Fruit fly (Drosophila melanogaster) whole organism, embryonic: ENCODE measurements around the gene Pcmt.

ENCODE experiments used
- Adf1 ChIP-seq: fragments of 200-800 bp; sonication (Bioruptor generic); IDR thresholded peaks from 2 replicates; pipeline ENCODE4 v1.3.6; 2022; ENCODE audit warnings: missing biosample characterization, missing genetic modification characterization
- Bdp1 ChIP-seq: fragments of 200-800 bp; sonication (Bioruptor generic); optimal IDR thresholded peaks from 3 replicates; lab custom pipeline; 2016; ENCODE audit warnings: missing biosample characterization, missing genetic modification characterization
- CG10274 ChIP-seq: fragments of 200-800 bp; sonication (Bioruptor generic); optimal IDR thresholded peaks from 3 replicates; lab custom pipeline; 2017; ENCODE audit warnings: missing biosample characterization, mild to moderate bottlenecking, missing genetic modification characterization
- CG11247 ChIP-seq: fragments of 200-800 bp; sonication (Bioruptor generic); IDR thresholded peaks from 2 replicates; pipeline ENCODE4 v1.3.6; 2022; ENCODE audit warnings: missing biosample characterization, missing genetic modification characterization
- CG11456 ChIP-seq: fragments of 200-800 bp; sonication (Bioruptor generic); IDR thresholded peaks from 3 replicates; pipeline ENCODE4 v1.3.6; 2022; ENCODE audit warnings: missing biosample characterization, missing genetic modification characterization
- CG13624 ChIP-seq: fragments of 200-800 bp; sonication (Bioruptor generic); optimal IDR thresholded peaks from 2 replicates; lab custom pipeline; 2016; ENCODE audit warnings: missing biosample characterization, missing genetic modification characterization
- CG17186 ChIP-seq: fragments of 200-800 bp; sonication (Bioruptor generic); optimal IDR thresholded peaks from 3 replicates; lab custom pipeline; 2017; ENCODE audit warnings: missing biosample characterization, missing genetic modification reagents, missing genetic modification characterization
- CG17359 ChIP-seq: fragments of 200-800 bp; sonication (Bioruptor generic); optimal IDR thresholded peaks from 3 replicates; lab custom pipeline; 2018; ENCODE audit warnings: missing biosample characterization, mild to moderate bottlenecking, missing genetic modification characterization, moderate library complexity
- CG2889 ChIP-seq: fragments of 200-800 bp; sonication (Bioruptor generic); IDR thresholded peaks from 3 replicates; pipeline ENCODE4 v1.3.6; 2022; ENCODE audit warnings: missing biosample characterization, missing genetic modification characterization
- CG30431 ChIP-seq: fragments of 200-800 bp; sonication (Bioruptor generic); optimal IDR thresholded peaks from 2 replicates; lab custom pipeline; 2017; ENCODE audit warnings: missing biosample characterization, missing genetic modification characterization
- CG3163 ChIP-seq: fragments of 200-800 bp; sonication (Bioruptor generic); optimal IDR thresholded peaks from 3 replicates; lab custom pipeline; 2016; ENCODE audit warnings: missing biosample characterization, missing genetic modification characterization
- CG42726 ChIP-seq: fragments of 200-800 bp; sonication (Bioruptor generic); IDR thresholded peaks from 2 replicates; pipeline ENCODE4 v1.3.6; 2022; ENCODE audit warnings: missing biosample characterization, missing genetic modification characterization; ENCODE audit not compliant: partially characterized antibody
- CG6175 ChIP-seq: fragments of 200-800 bp; sonication (Bioruptor generic); IDR thresholded peaks from 3 replicates; pipeline ENCODE4 v1.3.6; 2022; ENCODE audit warnings: missing biosample characterization, missing genetic modification characterization
- CG7556 ChIP-seq: fragments of 200-800 bp; sonication (Bioruptor generic); optimal IDR thresholded peaks from 2 replicates; lab custom pipeline; 2017; ENCODE audit warnings: missing biosample characterization, mild to moderate bottlenecking, missing genetic modification characterization
- CG7928 ChIP-seq: fragments of 200-800 bp; sonication (Bioruptor generic); optimal IDR thresholded peaks from 2 replicates; lab custom pipeline; 2017; ENCODE audit warnings: missing biosample characterization, mild to moderate bottlenecking, missing genetic modification characterization
- CG7987 ChIP-seq: fragments of 200-800 bp; sonication (Bioruptor generic); optimal IDR thresholded peaks from 2 replicates; lab custom pipeline; 2018; ENCODE audit warnings: missing biosample characterization, mild to moderate bottlenecking, missing genetic modification characterization, moderate library complexity
- CG8281 ChIP-seq: fragments of 200-800 bp; sonication (Bioruptor generic); optimal IDR thresholded peaks from 2 replicates; lab custom pipeline; 2018; ENCODE audit warnings: missing biosample characterization, mild to moderate bottlenecking, missing genetic modification characterization, moderate library complexity
- CG9609 ChIP-seq: fragments of 200-800 bp; sonication (Bioruptor generic); optimal IDR thresholded peaks from 3 replicates; lab custom pipeline; 2016; ENCODE audit warnings: missing biosample characterization, missing genetic modification characterization
- CG9727 ChIP-seq: fragments of 200-800 bp; sonication (Bioruptor generic); optimal IDR thresholded peaks from 3 replicates; lab custom pipeline; 2017; ENCODE audit warnings: missing biosample characterization, mild to moderate bottlenecking, missing genetic modification characterization
- CTCF ChIP-seq: fragments of 200-800 bp; sonication (Bioruptor generic); optimal IDR thresholded peaks from 2 replicates; lab custom pipeline; 2017; ENCODE audit warnings: missing biosample characterization, mild to moderate bottlenecking, missing genetic modification characterization, moderate library complexity
- Fer1 ChIP-seq: fragments of 200-800 bp; sonication (Bioruptor generic); optimal IDR thresholded peaks from 2 replicates; lab custom pipeline; 2017; ENCODE audit warnings: missing biosample characterization, mild to moderate bottlenecking, missing genetic modification characterization
- Gsc ChIP-seq: fragments of 200-800 bp; sonication (Bioruptor generic); IDR thresholded peaks from 2 replicates; pipeline ENCODE4 v1.3.6; 2022; ENCODE audit warnings: missing biosample characterization, missing genetic modification characterization
- Mad ChIP-seq: fragments of 200-800 bp; sonication (Bioruptor generic); optimal IDR thresholded peaks from 2 replicates; lab custom pipeline; 2016; ENCODE audit warnings: missing biosample characterization, missing genetic modification characterization
- Mes4 ChIP-seq: fragments of 200-800 bp; sonication (Bioruptor generic); optimal IDR thresholded peaks from 2 replicates; lab custom pipeline; 2016; ENCODE audit warnings: missing biosample characterization, missing genetic modification characterization
- NC2α ChIP-seq: fragments of 200-800 bp; sonication (Bioruptor generic); optimal IDR thresholded peaks from 2 replicates; lab custom pipeline; 2016; ENCODE audit warnings: missing biosample characterization, missing genetic modification characterization
- NFAT ChIP-seq: fragments of 200-800 bp; sonication (Bioruptor generic); IDR thresholded peaks from 2 replicates; pipeline ENCODE4 v1.3.6; 2022; ENCODE audit warnings: missing biosample characterization, missing genetic modification characterization
- Nf-YA ChIP-seq: fragments of 200-800 bp; sonication (Bioruptor generic); IDR thresholded peaks from 2 replicates; pipeline ENCODE4 v1.3.6; 2022; ENCODE audit warnings: missing biosample characterization, missing genetic modification characterization
- Opbp ChIP-seq: fragments of 200-800 bp; sonication (Bioruptor generic); IDR thresholded peaks from 3 replicates; pipeline ENCODE4 v1.3.6; 2022; ENCODE audit warnings: missing biosample characterization, missing genetic modification characterization; ENCODE audit not compliant: partially characterized antibody
- PHDP ChIP-seq: fragments of 200-800 bp; sonication (Bioruptor generic); optimal IDR thresholded peaks from 3 replicates; lab custom pipeline; 2018; ENCODE audit warnings: missing biosample characterization, mild to moderate bottlenecking, missing genetic modification characterization, moderate library complexity
- Rfx ChIP-seq: fragments of 200-800 bp; sonication (Bioruptor generic); IDR thresholded peaks from 2 replicates; pipeline ENCODE4 v1.3.6; 2022; ENCODE audit warnings: missing biosample characterization, missing genetic modification characterization
- Vsx1 ChIP-seq: fragments of 200-800 bp; sonication (Bioruptor generic); optimal IDR thresholded peaks from 2 replicates; lab custom pipeline; 2017; ENCODE audit warnings: missing biosample characterization, mild to moderate bottlenecking, missing genetic modification characterization, missing genetic modification reagents
- Xrp1 ChIP-seq: fragments of 200-800 bp; sonication (Bioruptor generic); IDR thresholded peaks from 2 replicates; pipeline ENCODE4 v1.3.6; 2022; ENCODE audit warnings: missing biosample characterization, missing genetic modification characterization
- aop ChIP-seq: fragments of 200-800 bp; sonication (Bioruptor generic); IDR thresholded peaks from 2 replicates; pipeline ENCODE4 v1.3.6; 2022; ENCODE audit warnings: missing biosample characterization, missing genetic modification characterization
- bowl ChIP-seq: fragments of 200-800 bp; sonication (Bioruptor generic); IDR thresholded peaks from 2 replicates; pipeline ENCODE4 v1.3.6; 2022; ENCODE audit warnings: missing biosample characterization, missing genetic modification characterization
- cas ChIP-seq: fragments of 200-800 bp; sonication (Bioruptor generic); IDR thresholded peaks from 2 replicates; pipeline ENCODE4 v1.3.6; 2022; ENCODE audit warnings: missing biosample characterization, missing genetic modification characterization
- dimm ChIP-seq: fragments of 200-800 bp; sonication (Bioruptor generic); IDR thresholded peaks from 2 replicates; pipeline ENCODE4 v1.3.6; 2022; ENCODE audit warnings: missing biosample characterization, missing genetic modification characterization
- dysf ChIP-seq: fragments of 200-800 bp; sonication (Bioruptor generic); IDR thresholded peaks from 3 replicates; pipeline ENCODE4 v1.3.6; 2022; ENCODE audit warnings: missing biosample characterization, missing genetic modification characterization
- nerfin-2 ChIP-seq: fragments of 200-800 bp; sonication (Bioruptor generic); IDR thresholded peaks from 2 replicates; pipeline ENCODE4 v1.3.6; 2022; ENCODE audit warnings: missing biosample characterization, missing genetic modification characterization; ENCODE audit not compliant: partially characterized antibody
- pum ChIP-seq: fragments of 200-800 bp; sonication (Bioruptor generic); optimal IDR thresholded peaks from 2 replicates; lab custom pipeline; 2016; ENCODE audit warnings: missing biosample characterization, missing genetic modification characterization
- ro ChIP-seq: fragments of 200-800 bp; sonication (Bioruptor generic); IDR thresholded peaks from 2 replicates; pipeline ENCODE4 v1.3.6; 2022; ENCODE audit warnings: missing biosample characterization, missing genetic modification characterization
- sens ChIP-seq: fragments of 200-800 bp; sonication (Bioruptor generic); peaks from one replicate; lab custom pipeline; 2016; ENCODE audit warnings: missing biosample characterization, missing genetic modification characterization
- seq ChIP-seq: fragments of 200-800 bp; sonication (Bioruptor generic); IDR thresholded peaks from 2 replicates; pipeline ENCODE4 v1.3.6; 2022; ENCODE audit warnings: missing biosample characterization, missing genetic modification characterization
- twi ChIP-seq: fragments of 200-800 bp; optimal IDR thresholded peaks from 2 replicates; lab custom pipeline; 2019; ENCODE audit warnings: missing biosample characterization, mild to moderate bottlenecking, missing genetic modification characterization, moderate library complexity
- unpg ChIP-seq: fragments of 200-800 bp; sonication (Bioruptor generic); optimal IDR thresholded peaks from 3 replicates; lab custom pipeline; 2018; ENCODE audit warnings: missing biosample characterization, mild to moderate bottlenecking, missing genetic modification characterization, moderate library complexity
- vvl ChIP-seq: fragments of 200-800 bp; sonication (Bioruptor generic); IDR thresholded peaks from 2 replicates; pipeline ENCODE4 v1.3.6; 2022; ENCODE audit warnings: missing biosample characterization, missing genetic modification characterization
- wor ChIP-seq: fragments of 200-800 bp; sonication (Bioruptor generic); IDR thresholded peaks from 2 replicates; pipeline ENCODE4 v1.3.6; 2022; ENCODE audit warnings: missing biosample characterization, missing genetic modification characterization
- yki ChIP-seq: fragments of >200 bp; optimal IDR thresholded peaks from 3 replicates; lab custom pipeline; 2018
- zen ChIP-seq: fragments of 200-800 bp; sonication (Bioruptor generic); optimal IDR thresholded peaks from 3 replicates; lab custom pipeline; 2018; ENCODE audit warnings: missing biosample characterization, mild to moderate bottlenecking, missing genetic modification characterization, moderate library complexity

Gene Pcmt

dm6 chr3R:5547464-5547943, 6.6 kb downstream of the Pcmt start, which contains the start of gene CG2519 (continued):
- TF ChIP-seq unpg (GFP tag; lab: Kevin White, UChicago) (no peak), zen (tag; lab: Kevin White, UChicago) (no peak), Mes4 (GFP tag; lab: Kevin White, UChicago) (no peak), CG30431 (GFP tag; lab: Kevin White, UChicago) (no peak), CG8281 (tag; lab: Kevin White, UChicago) (peak; percentile 8), Rfx (peak; percentile 86), aop (GFP tag; lab: Robert Waterston, UW) (peak; percentile 46; the same call in 1 of the 2 replicates), CG17186 (GFP tag; lab: Kevin White, UChicago) (peak; percentile 15), Xrp1 (peak; percentile 67; the same call in 1 of the 2 replicates), Gsc (GFP tag; lab: Robert Waterston, UW) (no peak), Vsx1 (GFP tag; lab: Kevin White, UChicago) (no peak), vvl (GFP tag; lab: Robert Waterston, UW) (no peak), yki (lab: Kevin White, UChicago) (no peak), pum (peak; percentile 39), Adf1 (GFP tag; lab: Robert Waterston, UW) (peak; percentile 69), CG17359 (tag; lab: Kevin White, UChicago) (peak; percentile 59), bowl (GFP tag; lab: Robert Waterston, UW) (no peak; the same call in 1 of the 2 replicates), wor (GFP tag; lab: Robert Waterston, UW) (no peak), CG9609 (GFP tag; lab: Kevin White, UChicago) (peak; percentile 58), twi (no peak), CG7556 (no peak), seq (GFP tag; lab: Robert Waterston, UW) (peak; percentile 38; the same call in 1 of the 2 replicates), CG13624 (peak; percentile 92), nerfin-2 (GFP tag; lab: Robert Waterston, UW) (peak; percentile 79), CG6175 (GFP tag; lab: Robert Waterston, UW) (no peak), Bdp1 (GFP tag; lab: Kevin White, UChicago) (peak; percentile 39), PHDP (tag; lab: Kevin White, UChicago) (no peak), dimm (GFP tag; lab: Robert Waterston, UW) (no peak), CTCF (GFP tag; lab: Kevin White, UChicago) (no peak), sens (GFP tag; lab: Kevin White, UChicago) (peak; percentile 91), CG7928 (GFP tag; lab: Kevin White, UChicago) (peak; percentile 98), Fer1 (GFP tag; lab: Kevin White, UChicago) (peak; percentile 73), CG42726 (peak; percentile 94), Nf-YA (GFP tag; lab: Robert Waterston, UW) (peak; percentile 33; the same call in 1 of the 2 replicates), CG3163 (peak; percentile 41), CG2889 (GFP tag; lab: Robert Waterston, UW) (no peak), ro (GFP tag; lab: Robert Waterston, UW) (no peak; the same call in 1 of the 2 replicates), Opbp (GFP tag; lab: Robert Waterston, UW) (peak; percentile 96), CG9727 (no peak)

DNA sequence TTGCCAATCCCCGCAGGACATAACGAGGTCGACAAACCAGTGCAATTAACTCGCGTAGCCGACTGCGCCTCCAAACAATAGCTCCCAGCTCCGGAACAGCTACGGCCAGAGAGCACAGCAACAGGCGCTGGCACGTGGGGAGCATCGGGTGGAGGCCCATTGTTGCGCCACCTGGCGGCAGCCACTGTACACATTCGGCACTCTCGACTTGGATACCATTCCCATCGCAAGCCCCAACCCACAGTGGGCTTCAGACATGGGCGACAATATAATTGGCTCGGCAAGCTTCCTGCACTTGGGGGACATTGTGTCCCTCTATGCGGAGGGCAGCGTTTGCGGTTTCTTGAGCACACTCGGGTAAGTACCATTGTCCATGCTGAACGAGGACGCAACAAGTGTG, 26.6 kb downstream of the Pcmt start:
- TF ChIP-seq NC2α (GFP tag; lab: Kevin White, UChicago) (no peak), Mad (GFP tag; lab: Kevin White, UChicago) (no peak), dysf (GFP tag; lab: Robert Waterston, UW) (no peak), CG7987 (GFP tag; lab: Kevin White, UChicago) (no peak), CTCF (GFP tag; lab: Kevin White, UChicago) (peak; percentile 80), CG11456 (GFP tag; lab: Robert Waterston, UW) (0 out of 3 replicates have a peak, but pooled peaks have one; percentile 10), CG11247 (GFP tag; lab: Robert Waterston, UW) (0 out of 2 replicates have a peak, but pooled peaks have one; percentile 22), cas (GFP tag; lab: Robert Waterston, UW) (no peak), CG10274 (GFP tag; lab: Kevin White, UChicago) (no peak), NFAT (GFP tag; lab: Robert Waterston, UW) (0 out of 2 replicates have a peak, but pooled peaks have one; percentile 16)
